Worm (Caenorhabditis elegans): Measurements from ENCODE around the gene T19C3.7.
A peak's percentile ranks its signal among the peaks of the same experiment; 100 is the strongest.

DNA sequence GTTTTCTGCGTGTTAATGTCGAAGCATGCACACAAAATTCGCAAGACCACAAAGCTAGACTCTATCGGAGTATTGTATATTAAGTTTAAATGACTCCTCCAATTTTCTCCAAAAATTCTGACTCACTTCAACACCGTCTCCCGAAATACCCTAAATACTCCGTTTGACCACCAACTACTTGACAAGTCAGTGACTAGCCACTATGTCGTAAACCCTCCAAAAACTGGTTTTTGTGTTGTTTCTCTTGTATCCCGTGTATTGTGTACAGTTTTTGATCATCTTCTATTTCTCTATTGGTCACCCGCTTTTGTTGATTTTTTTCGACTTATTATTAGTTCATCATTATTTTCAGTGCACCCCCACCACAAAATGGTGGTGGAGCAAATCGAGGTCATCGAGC is 22.4 kb upstream of the T19C3.7 start, which contains the start of gene C09F5.1:
- no peak for TF ChIP-seq aly-2 (tag; optimal IDR thresholded peaks at IDR 0.05)
- no peak for TF ChIP-seq lin-13 (GFP tag; optimal IDR thresholded peaks at IDR 0.05)
- no peak for TF ChIP-seq nhr-11 (tag; optimal IDR thresholded peaks at IDR 0.05)
- TF ChIP-seq ama-1 (optimal IDR thresholded peaks at IDR 0.05) = no peak
- TF ChIP-seq nhr-28 (tag; optimal IDR thresholded peaks at IDR 0.05) = no peak
- no peak for TF ChIP-seq tbx-2 (tag; optimal IDR thresholded peaks at IDR 0.05)
- no peak for TF ChIP-seq pax-3 (tag; optimal IDR thresholded peaks at IDR 0.05)
- TF ChIP-seq elt-3 (tag; optimal IDR thresholded peaks at IDR 0.05) = peak in 2 of 6 experiments; percentile 34 to 35

All from whole organism, L1 larva.